Worm (Caenorhabditis elegans) whole organism, L4 larva: ENCODE measurements around the gene Y49F6B.2.

Experiments
- F49E8.2 ChIP-seq: sonication (generic microtip); optimal IDR thresholded peaks from 2 replicates; lab custom pipeline; 2016; ENCODE audit warnings: missing compliant biosample characterization, mild to moderate bottlenecking, missing genetic modification characterization, borderline replicate concordance
- Y5F2A.4 ChIP-seq: fragments of 200-800 bp; sonication (Bioruptor generic); optimal IDR thresholded peaks from 2 replicates; lab custom pipeline; 2018; ENCODE audit warnings: mild to moderate bottlenecking, missing genetic modification characterization, missing compliant biosample characterization
- aly-2 ChIP-seq: sonication (generic microtip); optimal IDR thresholded peaks from 2 replicates; lab custom pipeline; 2018; ENCODE audit warnings: missing biosample characterization, missing genetic modification characterization
- ama-1 ChIP-seq: fragments of 150-350 bp; optimal IDR thresholded peaks from 2 replicates; lab custom pipeline; 2014; ENCODE audit warnings: inconsistent platforms, mixed read lengths
- dmd-6 ChIP-seq: fragments of 200-800 bp; sonication (Bioruptor generic); IDR thresholded peaks from 2 replicates; pipeline ENCODE4 v1.3.6; 2022; ENCODE audit warnings: missing genetic modification reagents, missing genetic modification characterization, missing compliant biosample characterization
- egl-43 ChIP-seq: fragments of 200-800 bp; sonication (Bioruptor generic); IDR thresholded peaks from 2 replicates; pipeline ENCODE4 v1.3.6; 2022; ENCODE audit warnings: missing genetic modification reagents, missing genetic modification characterization, missing compliant biosample characterization
- hlh-11 ChIP-seq: fragments of 200-800 bp; sonication (Bioruptor generic); optimal IDR thresholded peaks from 2 replicates; lab custom pipeline; 2018; ENCODE audit warnings: mild to moderate bottlenecking, missing genetic modification characterization, missing compliant biosample characterization
- lin-15B ChIP-seq: fragments of 150-350 bp; sonication (generic microtip); optimal IDR thresholded peaks from 3 replicates; lab custom pipeline; 2014; ENCODE audit warnings: missing biosample characterization, missing genetic modification characterization
- nhr-48 ChIP-seq: sonication (generic microtip); optimal IDR thresholded peaks from 2 replicates; lab custom pipeline; 2016; ENCODE audit warnings: mild to moderate bottlenecking, missing genetic modification characterization, missing compliant biosample characterization
- skn-1 ChIP-seq: fragments of 150-350 bp; optimal IDR thresholded peaks from 2 replicates; lab custom pipeline; 2014; ENCODE audit warnings: missing biosample characterization, missing genetic modification characterization
- snpc-1.2 ChIP-seq: fragments of 200-800 bp; sonication (Bioruptor generic); IDR thresholded peaks from 2 replicates; pipeline ENCODE4 v1.3.6; 2022; ENCODE audit warnings: missing genetic modification reagents, missing genetic modification characterization, missing compliant biosample characterization
- unc-62 ChIP-seq, 3 experiments: fragments of 150-350 bp in 1 of 3; sonication (generic microtip); optimal IDR thresholded peaks in 2 of 3; peaks in 1 of 3; 1 replicate in 1 of 3; 2 replicates in 2 of 3; lab custom pipeline; 2014 to 2017; ENCODE audit warnings: missing biosample characterization in 3 of 3, missing genetic modification characterization in 3 of 3, missing genetic modification reagents in 3 of 3, missing genotype in 1 of 3

- no peak for TF ChIP-seq Y5F2A.4 (GFP tag; lab: Kevin White, UChicago)
- no peak for TF ChIP-seq nhr-48 (tag; lab: Kevin White, UChicago)
- no peak for TF ChIP-seq hlh-11 (tag; lab: Kevin White, UChicago)
- TF ChIP-seq skn-1 (tag; lab: Kevin White, UChicago): no peak
- no peak for TF ChIP-seq unc-62 (GFP tag; optimal IDR thresholded peaks at IDR 0.05 in 1 of 2; lab: Kevin White, UChicago)
- TF ChIP-seq unc-62 (tag; optimal IDR thresholded peaks at IDR 0.05; lab: Kevin White, UChicago): no peak
- TF ChIP-seq F49E8.2 (tag; lab: Kevin White, UChicago): no peak
- TF ChIP-seq lin-15B (tag; lab: Kevin White, UChicago): no peak
- no peak for TF ChIP-seq dmd-6 (GFP tag; lab: Robert Waterston, UW)
- TF ChIP-seq aly-2 (tag; lab: Kevin White, UChicago): no peak
- TF ChIP-seq snpc-1.2 (GFP tag; lab: Robert Waterston, UW): no peak
- no peak for TF ChIP-seq ama-1 (lab: Kevin White, UChicago)
- TF ChIP-seq egl-43 (GFP tag; lab: Robert Waterston, UW): no peak
Measured at ce11 chrII:3459199-3459598, 43.6 kb upstream of the Y49F6B.2 start.
